Fruit fly (Drosophila melanogaster) S2 (cell line): ENCODE data around the gene Grl36b.

Source experiments
- CG8478 ChIP-seq: fragments of >200 bp; optimal IDR thresholded peaks from 2 replicates; lab custom pipeline; 2018
- CTCF ChIP-seq, 2 experiments: fragments of >200 bp; optimal IDR thresholded peaks; 2 replicates each; lab custom pipeline; 2018

The Grl36b gene

DNA sequence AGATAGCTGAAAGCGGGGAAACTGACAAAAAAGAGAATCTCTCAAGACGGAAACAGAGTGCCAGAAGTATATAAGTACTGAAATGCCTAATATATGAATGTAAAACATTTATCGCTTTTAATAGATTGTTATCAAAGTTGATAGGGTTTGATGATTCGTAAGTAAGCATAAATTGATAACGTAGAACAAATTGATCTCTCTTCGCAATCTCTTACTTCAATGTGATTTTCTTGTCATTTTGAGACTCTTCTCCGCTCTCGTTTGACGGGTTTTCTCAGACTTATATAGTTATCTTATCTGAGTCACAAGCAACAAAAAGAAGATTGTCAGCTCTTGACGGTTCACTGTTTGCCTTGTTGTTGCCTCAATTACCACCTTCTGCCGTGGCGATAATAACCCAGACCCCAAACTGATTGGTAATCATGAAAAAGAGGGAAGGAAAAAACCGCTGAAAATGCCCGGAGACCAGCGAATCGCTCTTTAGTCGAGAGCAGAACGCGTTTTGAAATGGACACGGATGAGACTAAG lies 11.3 kb downstream of the Grl36b start, which contains the start of gene CG15152:
Gene CG15152, plus strand, starts transcription at position 372 of the 528 bp plus-strand sequence.
- TF ChIP-seq CG8478, result no peak
- TF ChIP-seq CTCF (optimal IDR thresholded peaks at IDR 0.05; lab: Kevin White, UChicago), result no peak

DNA sequence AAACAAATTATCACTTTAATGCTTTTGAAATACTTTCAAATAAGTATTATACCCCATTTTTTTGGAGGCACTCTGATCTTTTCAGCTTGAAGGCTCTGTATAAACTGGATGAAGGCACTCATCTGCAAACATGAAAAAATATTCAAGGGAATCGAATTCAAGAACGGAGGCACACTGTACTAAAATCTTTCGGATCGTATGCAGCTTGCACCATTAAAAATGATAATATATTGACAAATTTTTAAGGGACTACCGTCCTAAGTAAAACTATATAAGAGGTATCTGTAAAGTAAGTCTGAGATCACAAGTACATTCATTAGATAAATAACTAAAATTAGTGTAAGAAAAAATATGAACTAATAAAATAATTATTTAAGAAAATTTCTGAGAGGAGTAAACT lies 12.5 kb downstream of the Grl36b start, which contains the start of gene CG44476:
Gene CG44476, minus strand, starts transcription at position 101 of the 400 bp plus-strand sequence.
- no peak for TF ChIP-seq CTCF (optimal IDR thresholded peaks at IDR 0.05; lab: Kevin White, UChicago)
- TF ChIP-seq CG8478, result no peak

DNA sequence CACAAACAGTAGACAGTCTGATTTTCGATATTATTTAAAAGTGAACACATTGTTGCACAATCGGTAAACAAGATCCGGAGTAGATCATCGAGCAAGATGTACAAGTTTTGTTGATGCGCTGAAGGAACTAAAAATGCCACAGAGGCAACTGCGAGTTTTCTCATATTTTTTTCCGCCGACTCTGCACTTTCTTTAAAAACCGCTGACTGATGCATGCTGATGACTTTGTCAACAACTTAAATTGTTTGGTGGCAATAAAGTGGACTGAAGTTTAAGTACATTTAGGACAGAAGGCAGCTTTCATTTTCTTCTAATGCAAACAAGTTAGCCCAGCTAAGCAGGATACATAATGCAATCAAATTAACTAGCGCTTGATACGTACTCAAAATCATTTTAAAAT lies 13.1 kb downstream of the Grl36b start:
- no peak for TF ChIP-seq CG8478
- no peak for TF ChIP-seq CTCF (optimal IDR thresholded peaks at IDR 0.05; lab: Kevin White, UChicago)

DNA sequence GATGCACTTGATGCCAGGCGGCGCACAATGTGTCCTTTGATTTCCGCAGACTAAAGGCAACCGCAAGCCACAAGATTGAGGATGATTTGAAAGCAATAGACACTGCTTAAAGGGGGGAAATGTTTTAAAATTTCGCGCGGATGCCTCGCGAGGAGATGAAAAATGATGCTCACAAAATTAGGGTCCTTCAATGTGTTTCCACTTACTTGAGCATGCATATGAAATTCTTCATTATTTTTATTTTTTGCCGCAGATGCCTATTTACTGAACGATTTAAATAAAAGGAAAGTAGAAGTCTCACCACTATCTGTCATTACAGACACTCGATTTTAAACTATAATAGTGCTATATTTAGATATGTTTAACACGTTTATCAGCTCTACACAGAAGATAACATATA lies 29.3 kb downstream of the Grl36b start, which contains the start of gene Slc25A46b:
Gene Slc25A46b, plus strand, starts transcription at position 301 of the 400 bp plus-strand sequence.
- TF ChIP-seq CTCF (optimal IDR thresholded peaks at IDR 0.05; lab: Kevin White, UChicago) (no peak), CG8478 (no peak)

DNA sequence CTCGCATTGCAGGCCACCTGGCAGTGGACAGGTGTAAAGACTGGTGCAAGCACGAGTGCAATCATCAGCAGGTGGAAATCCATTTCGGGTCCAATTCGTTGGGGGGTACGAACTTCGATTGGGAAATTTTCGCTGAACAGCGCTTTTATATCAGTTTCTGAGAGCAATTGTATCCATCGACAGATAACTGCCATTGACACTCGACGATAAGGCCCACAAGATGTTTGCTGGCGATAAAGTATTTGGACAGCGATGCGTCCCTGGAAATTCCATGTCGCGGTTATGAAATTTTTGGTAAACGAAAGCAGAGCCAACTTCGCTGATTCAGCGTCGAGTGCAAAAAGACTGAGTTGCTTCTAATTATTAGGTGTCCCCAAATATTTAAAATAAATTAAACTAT lies 33.4 kb downstream of the Grl36b start, which contains the start of gene CG15153:
Gene CG15153, minus strand, starts transcription at position 101 of the 400 bp plus-strand sequence.
- TF ChIP-seq CG8478 (no peak), CTCF (optimal IDR thresholded peaks at IDR 0.05; lab: Kevin White, UChicago) (no peak)

DNA sequence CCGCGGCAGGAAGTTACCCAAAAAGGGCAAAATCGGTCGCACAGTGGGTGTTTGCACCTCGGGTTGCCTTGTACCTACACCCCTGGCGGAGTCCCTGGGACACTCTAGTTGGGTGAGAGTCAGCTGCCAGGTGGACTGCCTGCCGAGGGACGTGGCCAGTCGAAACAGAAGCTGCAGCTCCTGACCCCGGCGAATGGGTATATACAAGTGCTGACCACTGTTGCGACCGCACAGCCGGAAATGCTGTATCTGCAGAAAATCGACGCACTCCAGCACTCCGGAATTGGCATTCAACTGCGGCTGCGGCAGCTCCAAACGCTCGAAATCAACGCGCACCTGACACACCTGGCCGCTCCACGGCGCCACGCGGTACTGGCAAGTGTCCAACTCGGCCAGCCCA lies 33.8 kb downstream of the Grl36b start:
- TF ChIP-seq CTCF (optimal IDR thresholded peaks at IDR 0.05; lab: Kevin White, UChicago) (no peak), CG8478 (no peak)

DNA sequence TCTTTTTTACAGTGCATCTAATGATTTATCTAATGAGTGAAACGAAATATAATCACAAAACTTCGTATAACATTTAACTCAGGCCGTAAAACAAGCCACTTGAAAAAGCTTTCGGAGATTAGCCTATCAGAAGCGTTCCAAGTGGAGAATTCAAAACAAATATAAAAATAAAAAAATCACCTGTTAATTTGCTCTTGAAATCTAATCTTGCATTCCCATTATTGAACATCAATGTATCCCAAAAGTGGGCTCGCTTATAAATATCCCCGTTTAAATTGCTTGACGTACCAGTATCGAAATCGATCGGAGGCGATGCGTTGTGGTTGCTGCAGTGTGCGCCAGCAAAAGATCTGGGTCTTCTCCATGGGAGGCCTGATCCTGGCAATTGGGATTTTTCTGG lies 41.6 kb downstream of the Grl36b start, which contains the start of gene CG31741:
Gene CG31741, plus strand, starts transcription at position 301 of the 400 bp plus-strand sequence.
- TF ChIP-seq CTCF (optimal IDR thresholded peaks at IDR 0.05; lab: Kevin White, UChicago) (no peak), CG8478 (no peak)

DNA sequence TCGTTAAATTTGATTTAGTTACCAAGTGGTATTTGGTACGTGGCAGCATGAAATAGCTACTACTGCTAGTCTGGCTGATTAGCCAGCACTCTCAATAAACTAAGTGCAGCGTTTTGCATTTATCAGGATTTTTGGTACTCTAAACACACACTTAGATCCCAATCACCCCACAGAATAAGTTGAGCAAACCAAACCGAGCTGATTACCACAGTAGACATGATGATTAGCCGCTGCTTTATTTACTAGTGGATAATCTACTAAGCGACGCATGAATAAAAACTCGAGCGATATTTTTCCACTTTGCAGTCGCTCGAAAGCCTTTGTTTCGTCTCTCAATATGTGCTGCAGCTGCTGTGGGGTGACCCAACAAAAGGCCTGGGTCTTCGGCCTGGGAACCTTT lies 44.2 kb downstream of the Grl36b start, which contains the start of gene ninaD:
Gene ninaD, plus strand, starts transcription at position 301 of the 400 bp plus-strand sequence.
- TF ChIP-seq CTCF (optimal IDR thresholded peaks at IDR 0.05; lab: Kevin White, UChicago) (no peak), CG8478 (no peak)

DNA sequence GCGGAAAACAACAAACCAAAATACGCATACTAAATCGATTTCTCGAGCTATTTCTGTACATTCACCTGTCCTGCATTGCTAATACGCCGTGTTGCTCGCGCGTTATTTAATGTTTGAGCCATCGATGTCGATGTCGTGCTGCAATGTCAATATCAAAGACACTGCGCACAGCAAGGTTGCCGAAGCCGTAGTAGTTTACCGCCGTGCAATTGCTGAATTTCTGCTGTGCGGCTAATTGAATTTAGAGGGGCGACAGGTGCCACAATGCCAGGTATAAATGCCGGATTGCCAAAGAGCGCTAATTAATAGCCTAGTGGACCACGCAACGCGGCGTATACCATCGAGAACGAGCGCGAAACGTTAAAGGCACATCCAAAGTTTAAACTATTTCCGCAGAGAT lies 47.6 kb downstream of the Grl36b start, which contains the start of gene Arr1:
Gene Arr1, plus strand, starts transcription at position 301 of the 400 bp plus-strand sequence.
- TF ChIP-seq CG8478, result no peak
- TF ChIP-seq CTCF (optimal IDR thresholded peaks at IDR 0.05; lab: Kevin White, UChicago), result no peak
